Worm (Caenorhabditis elegans) whole organism, L4 larva: ENCODE data around the gene C08E8.5.

ENCODE experiments used
- fkh-10 ChIP-seq: fragments of 150-350 bp; optimal IDR thresholded peaks from 2 replicates; lab custom pipeline; 2014; ENCODE audit warnings: missing biosample characterization, missing genetic modification reagents, missing genetic modification characterization
- hlh-30 ChIP-seq: sonication (generic microtip); optimal IDR thresholded peaks from 2 replicates; lab custom pipeline; 2017; ENCODE audit warnings: antibody characterized with exemption, mild to moderate bottlenecking, missing genetic modification characterization, missing compliant biosample characterization; ENCODE audit not compliant: insufficient read depth
- mes-2 ChIP-seq: sonication (generic microtip); optimal IDR thresholded peaks from 2 replicates; lab custom pipeline; 2016; ENCODE audit warnings: missing genotype, mild to moderate bottlenecking, missing genetic modification characterization, missing compliant biosample characterization; ENCODE audit not compliant: poor library complexity, severe bottlenecking
- pha-4 ChIP-seq, 2 experiments: fragments of 150-350 bp in 1 of 2; fragments of 200-800 bp in 1 of 2; sonication (Bioruptor generic) in 1 of 2; IDR thresholded peaks in 1 of 2; optimal IDR thresholded peaks in 1 of 2; 2 replicates each; pipeline versions ENCODE4 v1.3.6 to Lab custom; 2014 to 2022; ENCODE audit warnings: missing genetic modification characterization in 2 of 2, missing genetic modification reagents in 2 of 2, missing biosample characterization in 1 of 2, missing compliant biosample characterization in 1 of 2
- ztf-11 ChIP-seq: fragments of 150-350 bp; optimal IDR thresholded peaks from 2 replicates; lab custom pipeline; 2014; ENCODE audit warnings: missing biosample characterization, missing genetic modification characterization

DNA sequence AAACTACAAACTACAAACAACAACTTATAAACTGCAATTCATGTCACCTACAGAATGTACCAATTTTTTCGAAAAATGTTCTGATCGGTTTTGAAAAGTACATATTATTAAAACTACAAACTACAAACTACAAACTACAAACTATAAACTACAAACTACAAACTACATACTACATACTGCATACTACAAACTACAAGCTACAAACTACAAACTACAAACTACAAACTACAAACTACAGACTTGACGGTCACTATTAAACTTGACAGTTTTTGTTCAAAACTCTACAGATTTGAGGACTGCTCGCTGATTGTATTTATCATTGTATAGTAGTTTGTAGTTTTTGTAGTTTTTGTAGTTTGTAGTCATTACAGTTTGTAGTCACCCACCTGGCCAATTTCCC, 5.5 kb downstream of the C08E8.5 start:
- TF ChIP-seq pha-4 (GFP tag; IDR thresholded peaks at IDR 0.05; lab: Robert Waterston, UW), result no peak
- TF ChIP-seq pha-4 (tag; optimal IDR thresholded peaks at IDR 0.05; lab: Kevin White, UChicago), result no peak
- no peak for TF ChIP-seq mes-2 (tag; lab: Kevin White, UChicago)
- no peak for TF ChIP-seq ztf-11 (tag; lab: Kevin White, UChicago)
- no peak for TF ChIP-seq fkh-10 (GFP tag; lab: Kevin White, UChicago)
- no peak for TF ChIP-seq hlh-30 (tag; lab: Kevin White, UChicago)
